Worm (Caenorhabditis elegans) whole organism, midembryonic: ENCODE data around the gene lipl-4.

ENCODE experiments used
- T22C8.4 ChIP-seq: fragments of 200-800 bp; sonication (Bioruptor generic); IDR thresholded peaks from 2 replicates; pipeline ENCODE4 v1.3.6; 2022; ENCODE audit warnings: missing genetic modification characterization, missing compliant biosample characterization
- cog-1 ChIP-seq: sonication (generic microtip); optimal IDR thresholded peaks from 2 replicates; lab custom pipeline; 2016; ENCODE audit warnings: missing genetic modification characterization, missing compliant biosample characterization
- flt-1 ChIP-seq: fragments of 200-800 bp; sonication (Bioruptor generic); IDR thresholded peaks from 2 replicates; pipeline ENCODE4 v1.3.6; 2022; ENCODE audit warnings: missing genetic modification characterization, missing compliant biosample characterization
- klf-2 ChIP-seq: fragments of 200-800 bp; sonication (Bioruptor generic); conservative IDR thresholded peaks from 2 replicates; pipeline ENCODE4 v1.3.6; 2022; ENCODE audit warnings: missing genetic modification reagents, missing genetic modification characterization, missing compliant biosample characterization
- med-1 ChIP-seq: sonication (generic microtip); optimal IDR thresholded peaks from 2 replicates; lab custom pipeline; 2017; ENCODE audit warnings: missing genetic modification characterization, mild to moderate bottlenecking, missing compliant biosample characterization, antibody characterized with exemption, missing genetic modification reagents; ENCODE audit not compliant: insufficient read depth
- ref-1 ChIP-seq: fragments of 200-800 bp; sonication (Bioruptor generic); conservative IDR thresholded peaks from 2 replicates; pipeline ENCODE4 v1.3.6; 2022; ENCODE audit warnings: missing genetic modification reagents, missing genetic modification characterization, missing compliant biosample characterization
- tab-1 ChIP-seq: fragments of 200-800 bp; sonication (Bioruptor generic); IDR thresholded peaks from 2 replicates; pipeline ENCODE4 v1.3.6; 2022; ENCODE audit warnings: missing genetic modification characterization, missing compliant biosample characterization
- ztf-23 ChIP-seq: fragments of 200-800 bp; sonication (Bioruptor generic); IDR thresholded peaks from 2 replicates; pipeline ENCODE4 v1.3.6; 2022; ENCODE audit warnings: missing genetic modification reagents, missing genetic modification characterization, missing compliant biosample characterization
- ztf-29 ChIP-seq: fragments of 200-800 bp; sonication (Bioruptor generic); IDR thresholded peaks from 2 replicates; pipeline ENCODE4 v1.3.6; 2022; ENCODE audit warnings: missing genetic modification reagents, missing genetic modification characterization, missing compliant biosample characterization

- TF ChIP-seq flt-1 (GFP tag; lab: Robert Waterston, UW): no peak
- no peak for TF ChIP-seq ref-1 (GFP tag; lab: Robert Waterston, UW)
- TF ChIP-seq T22C8.4 (GFP tag; lab: Robert Waterston, UW): no peak
- TF ChIP-seq ztf-29 (GFP tag; lab: Robert Waterston, UW): no peak
- TF ChIP-seq cog-1 (tag; lab: Kevin White, UChicago): no peak
- no peak for TF ChIP-seq ztf-23 (GFP tag; lab: Robert Waterston, UW)
- TF ChIP-seq tab-1 (GFP tag; lab: Robert Waterston, UW): no peak
- TF ChIP-seq klf-2: no peak
- TF ChIP-seq med-1 (GFP tag; lab: Kevin White, UChicago): no peak
Measured at ce11 chrV:6510622-6511021, 39.3 kb upstream of the lipl-4 start.
